3 fruit fly cellular contexts compared by ENCODE assay signal in genomic region chrX:9224423-9224822, dm6.
TF ChIP-seq lines count a peak whose summit lies in the region.

No protein-coding gene starts in this region.

- no peak for TF ChIP-seq CTCF in whole organism, embryonic (GFP tag; optimal IDR thresholded peaks at IDR 0.05; lab: Kevin White, UChicago)

TF ChIP-seq in whole organism, adult, 20 proteins besides CTCF, POLR2A, EP300 and RAD21:
- TF ChIP-seq ovo (GFP tag; optimal IDR thresholded peaks at IDR 0.05; lab: Kevin White, UChicago), result peak; percentile 30
- no peak for TF ChIP-seq CG1620 (GFP tag; optimal IDR thresholded peaks at IDR 0.05; lab: Kevin White, UChicago)
TF ChIP-seq in whole organism, adult: peak in this region for 1.

TF ChIP-seq in whole organism, embryonic, 481 proteins besides CTCF, POLR2A, EP300 and RAD21:
- TF ChIP-seq Sox102F (GFP tag; optimal IDR thresholded peaks at IDR 0.05; lab: Kevin White, UChicago), result no peak
- TF ChIP-seq crol (GFP tag; IDR thresholded peaks at IDR 0.05; lab: Robert Waterston, UW), result peak; percentile 17; the same call in 1 of the 2 replicates
- no peak for TF ChIP-seq CG1647 (GFP tag; optimal IDR thresholded peaks at IDR 0.05; lab: Kevin White, UChicago)
- TF ChIP-seq CG6683 (GFP tag; optimal IDR thresholded peaks at IDR 0.05; lab: Kevin White, UChicago), result no peak
- TF ChIP-seq C15 (GFP tag; IDR thresholded peaks at IDR 0.05; lab: Robert Waterston, UW), result no peak
- TF ChIP-seq chinmo (GFP tag; IDR thresholded peaks at IDR 0.05; lab: Robert Waterston, UW; ENCODE audit: partially characterized antibody), result no peak
- no peak for TF ChIP-seq hb (GFP tag; IDR thresholded peaks at IDR 0.05; lab: Robert Waterston, UW; ENCODE audit: partially characterized antibody)
- TF ChIP-seq Pdp1 (GFP tag; optimal IDR thresholded peaks at IDR 0.05; lab: Kevin White, UChicago), result peak in 1 of 2 experiments; percentile 41
- TF ChIP-seq slou (GFP tag; optimal IDR thresholded peaks at IDR 0.05; lab: Kevin White, UChicago), result no peak
- peak; percentile 90 for TF ChIP-seq Blimp-1 (GFP tag; optimal IDR thresholded peaks at IDR 0.05; lab: Kevin White, UChicago)

TF ChIP-seq in whole organism, pupa, 21 proteins besides CTCF, POLR2A, EP300 and RAD21:
- no peak for TF ChIP-seq CG12605 (GFP tag; IDR thresholded peaks at IDR 0.05; lab: Robert Waterston, UW)
- TF ChIP-seq D1 (tag; optimal IDR thresholded peaks at IDR 0.05; lab: Kevin White, UChicago), result no peak
- no peak for TF ChIP-seq CG14655 (GFP tag; optimal IDR thresholded peaks at IDR 0.05; lab: Kevin White, UChicago)
- no peak for TF ChIP-seq gl (tag; optimal IDR thresholded peaks at IDR 0.05; lab: Kevin White, UChicago)
- TF ChIP-seq CG4496 (GFP tag; IDR thresholded peaks at IDR 0.05; lab: Robert Waterston, UW), result 0 out of 3 replicates have a peak, but pooled peaks have one; percentile 20
- TF ChIP-seq CG17806 (tag; optimal IDR thresholded peaks at IDR 0.05; lab: Kevin White, UChicago), result no peak
